Worm (Caenorhabditis elegans) whole organism, L3 larva: Measurements from ENCODE around the gene zen-4.

Experiments used
- ZK546.5 ChIP-seq: sonication (generic microtip); optimal IDR thresholded peaks from 2 replicates; lab custom pipeline; 2017; ENCODE audit warnings: missing biosample characterization, missing genetic modification characterization
- ceh-82 ChIP-seq: fragments of 150-350 bp; optimal IDR thresholded peaks from 2 replicates; lab custom pipeline; 2014; ENCODE audit warnings: missing biosample characterization, missing genetic modification characterization
- egl-27 ChIP-seq: sonication (generic microtip); optimal IDR thresholded peaks from 4 replicates; lab custom pipeline; 2017; ENCODE audit warnings: missing biosample characterization, missing genetic modification reagents, missing genetic modification characterization
- nhr-76 ChIP-seq: fragments of 150-350 bp; sonication (generic microtip); optimal IDR thresholded peaks from 5 replicates; lab custom pipeline; 2014; ENCODE audit warnings: missing biosample characterization, missing genetic modification characterization

ce11 chrIV:6094315-6094606 lies 23.8 kb upstream of the zen-4 start:
- TF ChIP-seq nhr-76 (tag; lab: Kevin White, UChicago) (no peak), ceh-82 (no peak), ZK546.5 (tag; lab: Kevin White, UChicago) (no peak), egl-27 (tag; lab: Kevin White, UChicago) (no peak)
